Fruit fly (Drosophila melanogaster): Measurements from ENCODE around the gene CG9231.

CG9231 gene

dm6 chr3L:19618072-19618958 lies 32.5 kb upstream of the CG9231 start, which contains the start of gene asf1:
Gene asf1 (plus strand): TSS chr3L:19618894.
- peak; percentile 54 for TF ChIP-seq sv (GFP tag; optimal IDR thresholded peaks at IDR 0.05)
- no peak for TF ChIP-seq Rel (GFP tag; optimal IDR thresholded peaks at IDR 0.05)
- TF ChIP-seq Rel (tag; optimal IDR thresholded peaks at IDR 0.05): no peak
- TF ChIP-seq ey (GFP tag; optimal IDR thresholded peaks at IDR 0.05): peak; percentile 29
- TF ChIP-seq Myc (optimal IDR thresholded peaks at IDR 0.05): peak; percentile 67
- TF ChIP-seq dmrt93B (GFP tag; optimal IDR thresholded peaks at IDR 0.05): no peak
- TF ChIP-seq N (GFP tag; optimal IDR thresholded peaks at IDR 0.05): no peak
- no peak for TF ChIP-seq Vsx2 (GFP tag; optimal IDR thresholded peaks at IDR 0.05; ENCODE audit: partially characterized antibody)
- TF ChIP-seq CrebA (GFP tag; optimal IDR thresholded peaks at IDR 0.05; ENCODE audit: borderline replicate concordance): no peak
- TF ChIP-seq CG9705 (GFP tag; optimal IDR thresholded peaks at IDR 0.05): no peak
- no peak for TF ChIP-seq Mio (GFP tag; optimal IDR thresholded peaks at IDR 0.05)
- peak; percentile 37 for TF ChIP-seq OdsH (GFP tag; optimal IDR thresholded peaks at IDR 0.05)
- no peak for TF ChIP-seq jim (GFP tag; optimal IDR thresholded peaks at IDR 0.05)
- TF ChIP-seq Hr83 (GFP tag; optimal IDR thresholded peaks at IDR 0.05; ENCODE audit: poor library complexity, severe bottlenecking): no peak
- TF ChIP-seq fru (GFP tag; optimal IDR thresholded peaks at IDR 0.05): peak; percentile 63
- no peak for TF ChIP-seq Hr78 (GFP tag; optimal IDR thresholded peaks at IDR 0.05)
- no peak for TF ChIP-seq Dfd (GFP tag; optimal IDR thresholded peaks at IDR 0.05)

DNA sequence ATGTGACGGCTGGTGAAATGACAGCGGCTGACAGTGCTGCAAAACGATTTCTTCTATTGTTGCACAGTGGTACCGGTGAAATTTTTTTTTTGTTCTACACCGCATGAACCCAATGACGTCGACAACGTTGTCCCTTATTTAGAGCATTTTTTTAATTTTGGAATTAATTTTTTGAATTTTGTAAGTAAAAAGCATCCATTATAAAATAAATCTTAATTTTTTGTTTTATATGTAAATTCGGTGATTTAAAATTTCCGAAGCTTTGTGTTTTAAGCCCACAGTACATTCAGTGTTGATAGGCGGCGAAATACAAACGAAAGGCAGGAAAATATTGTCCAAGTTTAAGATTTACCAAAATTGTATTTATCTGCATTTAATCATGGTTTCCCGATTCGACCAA lies 26.4 kb upstream of the CG9231 start, which contains the start of the genes Lon and PIG-F:
TSS of gene Lon (minus strand) at position 28 of the 400 bp plus-strand sequence.
TSS of gene PIG-F (plus strand) at position 284 of the 400 bp plus-strand sequence.
- TF ChIP-seq CG9705 (GFP tag; optimal IDR thresholded peaks at IDR 0.05): peak; percentile 99
- TF ChIP-seq Hr78 (GFP tag; optimal IDR thresholded peaks at IDR 0.05): no peak
- peak; percentile 92 for TF ChIP-seq Rel (GFP tag; optimal IDR thresholded peaks at IDR 0.05)
- TF ChIP-seq Rel (tag; optimal IDR thresholded peaks at IDR 0.05): peak; percentile 90
- peak; percentile 96 for TF ChIP-seq dsf (GFP tag; optimal IDR thresholded peaks at IDR 0.05; ENCODE audit: borderline replicate concordance)
- TF ChIP-seq Vsx2 (GFP tag; optimal IDR thresholded peaks at IDR 0.05; ENCODE audit: partially characterized antibody): no peak
- peak; percentile 90 for TF ChIP-seq Mio (GFP tag; optimal IDR thresholded peaks at IDR 0.05)
- TF ChIP-seq GATAd (GFP tag; optimal IDR thresholded peaks at IDR 0.05): peak; percentile 95
- TF ChIP-seq pan (optimal IDR thresholded peaks at IDR 0.05): no peak
- TF ChIP-seq Sp1 (GFP tag; optimal IDR thresholded peaks at IDR 0.05): peak; percentile 99
- TF ChIP-seq fru (GFP tag; optimal IDR thresholded peaks at IDR 0.05): peak; percentile 99
- peak; percentile 99 for TF ChIP-seq dmrt93B (GFP tag; optimal IDR thresholded peaks at IDR 0.05)
- TF ChIP-seq Myc (optimal IDR thresholded peaks at IDR 0.05): peak; percentile 42
- peak; percentile 97 for TF ChIP-seq psq (GFP tag; optimal IDR thresholded peaks at IDR 0.05)
- no peak for TF ChIP-seq CrebA (GFP tag; optimal IDR thresholded peaks at IDR 0.05; ENCODE audit: borderline replicate concordance)
- TF ChIP-seq Hr83 (GFP tag; optimal IDR thresholded peaks at IDR 0.05; ENCODE audit: poor library complexity, severe bottlenecking): peak; percentile 95
- no peak for TF ChIP-seq Dfd (GFP tag; optimal IDR thresholded peaks at IDR 0.05)
- peak; percentile 91 to 99 for TF ChIP-seq foxo (GFP tag; optimal IDR thresholded peaks at IDR 0.05)
- no peak for TF ChIP-seq tai (GFP tag; optimal IDR thresholded peaks at IDR 0.05)
- peak; percentile 99 for TF ChIP-seq HLH106 (tag; optimal IDR thresholded peaks at IDR 0.05)
- no peak for TF ChIP-seq Dif (GFP tag; optimal IDR thresholded peaks at IDR 0.05; ENCODE audit: partially characterized antibody)
- peak; percentile 99 for TF ChIP-seq OdsH (GFP tag; optimal IDR thresholded peaks at IDR 0.05)
- TF ChIP-seq jim (GFP tag; optimal IDR thresholded peaks at IDR 0.05): peak; percentile 76
- peak; percentile 98 for TF ChIP-seq Hnf4 (GFP tag; optimal IDR thresholded peaks at IDR 0.05)
- peak; percentile 98 for TF ChIP-seq Jra (GFP tag; optimal IDR thresholded peaks at IDR 0.05)
- peak; percentile 98 for TF ChIP-seq sage (GFP tag; optimal IDR thresholded peaks at IDR 0.05)
- TF ChIP-seq br (GFP tag; optimal IDR thresholded peaks at IDR 0.05): peak; percentile 98
- no peak for TF ChIP-seq usp (GFP tag; optimal IDR thresholded peaks at IDR 0.05)
- peak; percentile 99 for TF ChIP-seq rgr (GFP tag; optimal IDR thresholded peaks at IDR 0.05)
- TF ChIP-seq dl (GFP tag; optimal IDR thresholded peaks at IDR 0.05; ENCODE audit: insufficient read depth in 1 of 2, partially characterized antibody in 2 of 2): no peak
- peak; percentile 99 for TF ChIP-seq h (GFP tag; optimal IDR thresholded peaks at IDR 0.05)
- peak; percentile 99 for TF ChIP-seq sv (GFP tag; optimal IDR thresholded peaks at IDR 0.05)
- no peak for TF ChIP-seq brk (GFP tag; optimal IDR thresholded peaks at IDR 0.05)
- peak; percentile 97 for TF ChIP-seq woc (GFP tag; optimal IDR thresholded peaks at IDR 0.05)
- TF ChIP-seq ey (GFP tag; optimal IDR thresholded peaks at IDR 0.05): peak; percentile 98
- TF ChIP-seq CG32264 (GFP tag; optimal IDR thresholded peaks at IDR 0.05): peak; percentile 96

Data from whole organism, wandering third instar larva.